Worm (Caenorhabditis elegans) whole organism, early embryonic: ENCODE measurements around the gene H43E16.1.

Experiments
- F13C5.2 ChIP-seq: sonication (generic microtip); optimal IDR thresholded peaks from 2 replicates; lab custom pipeline; 2017; ENCODE audit warnings: mild to moderate bottlenecking, missing genetic modification characterization, inconsistent platforms, missing compliant biosample characterization
- flt-1 ChIP-seq: fragments of 200-800 bp; sonication (Bioruptor generic); IDR thresholded peaks from 2 replicates; pipeline ENCODE4 v1.3.6; 2022; ENCODE audit warnings: missing genetic modification characterization, missing compliant biosample characterization

- TF ChIP-seq flt-1 = no peak
- TF ChIP-seq F13C5.2 = no peak
Observed at ce11 chrII:6712177-6712981, 38.3 kb downstream of the H43E16.1 start, which contains the start of the genes dpy-10 and T14B4.19.
